Fruit fly (Drosophila melanogaster) whole organism, embryonic: ENCODE data around the gene CG15625.
A peak's percentile ranks its signal among the peaks of the same experiment; 100 is the strongest.

Experiments used
- ATbp ChIP-seq: fragments of 200-800 bp; sonication (Bioruptor generic); optimal IDR thresholded peaks from 2 replicates; lab custom pipeline; 2017; ENCODE audit warnings: missing biosample characterization, mild to moderate bottlenecking, missing genetic modification characterization, missing genetic modification reagents
- Adf1 ChIP-seq: fragments of 200-800 bp; sonication (Bioruptor generic); IDR thresholded peaks from 2 replicates; pipeline ENCODE4 v1.3.6; 2022; ENCODE audit warnings: missing biosample characterization, missing genetic modification characterization
- Bteb2 ChIP-seq: fragments of 200-800 bp; sonication (Bioruptor generic); optimal IDR thresholded peaks from 2 replicates; lab custom pipeline; 2016; ENCODE audit warnings: missing biosample characterization, missing genetic modification characterization
- C15 ChIP-seq: fragments of 200-800 bp; sonication (Bioruptor generic); IDR thresholded peaks from 3 replicates; pipeline ENCODE4 v1.3.6; 2022; ENCODE audit warnings: missing biosample characterization, missing genetic modification characterization
- CG10565 ChIP-seq: fragments of 200-800 bp; sonication (Bioruptor generic); optimal IDR thresholded peaks from 3 replicates; lab custom pipeline; 2016; ENCODE audit warnings: missing biosample characterization, mild to moderate bottlenecking, missing genetic modification characterization
- CG10654 ChIP-seq: fragments of 200-800 bp; sonication (Bioruptor generic); optimal IDR thresholded peaks from 2 replicates; lab custom pipeline; 2016; ENCODE audit warnings: missing biosample characterization, missing genetic modification characterization
- CG14014 ChIP-seq: fragments of 200-800 bp; sonication (Bioruptor generic); IDR thresholded peaks from 2 replicates; pipeline ENCODE4 v1.3.6; 2022; ENCODE audit warnings: missing biosample characterization, missing genetic modification characterization
- CG14050 ChIP-seq: fragments of 200-800 bp; sonication (Bioruptor generic); IDR thresholded peaks from 3 replicates; pipeline ENCODE4 v1.3.6; 2022; ENCODE audit warnings: missing biosample characterization, missing genetic modification characterization
- CG14860 ChIP-seq: fragments of 200-800 bp; sonication (Bioruptor generic); IDR thresholded peaks from 3 replicates; pipeline ENCODE4 v1.3.6; 2022; ENCODE audit warnings: missing biosample characterization, missing genetic modification characterization; ENCODE audit not compliant: partially characterized antibody
- CG17802 ChIP-seq: fragments of 200-800 bp; sonication (Bioruptor generic); optimal IDR thresholded peaks from 2 replicates; lab custom pipeline; 2018; ENCODE audit warnings: missing biosample characterization, mild to moderate bottlenecking, missing genetic modification characterization, moderate library complexity
- CG18476 ChIP-seq: fragments of 200-800 bp; sonication (Bioruptor generic); optimal IDR thresholded peaks from 2 replicates; lab custom pipeline; 2016; ENCODE audit warnings: missing biosample characterization, mild to moderate bottlenecking, missing genetic modification characterization
- CG2120 ChIP-seq: fragments of 200-800 bp; sonication (Bioruptor generic); optimal IDR thresholded peaks from 3 replicates; lab custom pipeline; 2016; ENCODE audit warnings: missing biosample characterization, missing genetic modification characterization
- CG2889 ChIP-seq: fragments of 200-800 bp; sonication (Bioruptor generic); IDR thresholded peaks from 3 replicates; pipeline ENCODE4 v1.3.6; 2022; ENCODE audit warnings: missing biosample characterization, missing genetic modification characterization
- CG30020 ChIP-seq: fragments of 200-800 bp; optimal IDR thresholded peaks from 2 replicates; lab custom pipeline; 2019; ENCODE audit warnings: missing biosample characterization, mild to moderate bottlenecking, missing genetic modification characterization, moderate library complexity
- CG32767 ChIP-seq: fragments of 200-800 bp; sonication (Bioruptor generic); IDR thresholded peaks from 2 replicates; pipeline ENCODE4 v1.3.6; 2022; ENCODE audit warnings: missing biosample characterization, missing genetic modification characterization
- CG33557 ChIP-seq: fragments of 200-800 bp; sonication (Bioruptor generic); optimal IDR thresholded peaks from 2 replicates; lab custom pipeline; 2019; ENCODE audit warnings: missing biosample characterization, mild to moderate bottlenecking, missing genetic modification characterization, moderate library complexity
- CG5180 ChIP-seq: fragments of 200-800 bp; sonication (Bioruptor generic); optimal IDR thresholded peaks from 3 replicates; lab custom pipeline; 2017; ENCODE audit warnings: missing biosample characterization, missing genetic modification characterization, mild to moderate bottlenecking, moderate library complexity, missing genetic modification reagents
- CG5953 ChIP-seq: fragments of 200-800 bp; sonication (Bioruptor generic); IDR thresholded peaks from 2 replicates; pipeline ENCODE4 v1.3.6; 2022; ENCODE audit warnings: missing biosample characterization, missing genetic modification characterization
- CG6791 ChIP-seq: fragments of 200-800 bp; sonication (Bioruptor generic); IDR thresholded peaks from 3 replicates; pipeline ENCODE4 v1.3.6; 2022; ENCODE audit warnings: missing biosample characterization, missing genetic modification characterization; ENCODE audit not compliant: partially characterized antibody
- CG9797 ChIP-seq: fragments of 200-800 bp; sonication (Bioruptor generic); optimal IDR thresholded peaks from 3 replicates; lab custom pipeline; 2018; ENCODE audit warnings: missing biosample characterization, mild to moderate bottlenecking, missing genetic modification characterization
- D ChIP-seq, 2 experiments: fragments of 200-800 bp in 1 of 2; fragments of >200 bp in 1 of 2; sonication (Bioruptor generic) in 1 of 2; optimal IDR thresholded peaks; 2 replicates in 1 of 2; 3 replicates in 1 of 2; lab custom pipeline; 2017; ENCODE audit warnings: mild to moderate bottlenecking in 1 of 2, missing biosample characterization in 1 of 2, missing genetic modification characterization in 1 of 2, missing genetic modification reagents in 1 of 2
- Elba2 ChIP-seq: fragments of 200-800 bp; sonication (Bioruptor generic); optimal IDR thresholded peaks from 3 replicates; lab custom pipeline; 2016; ENCODE audit warnings: missing biosample characterization, missing genetic modification characterization
- Hr78 ChIP-seq, 2 experiments: fragments of 200-800 bp in 1 of 2; fragments of >200 bp in 1 of 2; sonication (Bioruptor generic) in 1 of 2; optimal IDR thresholded peaks; 2 replicates each; lab custom pipeline; 2017 to 2019; ENCODE audit warnings: missing biosample characterization in 2 of 2, missing genetic modification characterization in 2 of 2, mild to moderate bottlenecking in 1 of 2, moderate library complexity in 1 of 2
- MESR4 ChIP-seq: fragments of 200-800 bp; sonication (Bioruptor generic); optimal IDR thresholded peaks from 2 replicates; lab custom pipeline; 2018; ENCODE audit warnings: missing biosample characterization, mild to moderate bottlenecking, missing genetic modification characterization, moderate library complexity
- Mad ChIP-seq: fragments of 200-800 bp; sonication (Bioruptor generic); optimal IDR thresholded peaks from 2 replicates; lab custom pipeline; 2016; ENCODE audit warnings: missing biosample characterization, missing genetic modification characterization
- NC2α ChIP-seq: fragments of 200-800 bp; sonication (Bioruptor generic); optimal IDR thresholded peaks from 2 replicates; lab custom pipeline; 2016; ENCODE audit warnings: missing biosample characterization, missing genetic modification characterization
- Tbp ChIP-seq: fragments of >200 bp; optimal IDR thresholded peaks from 2 replicates; lab custom pipeline; 2018; ENCODE audit warnings: missing biosample characterization, missing genetic modification characterization
- amos ChIP-seq: fragments of 200-800 bp; sonication (Bioruptor generic); IDR thresholded peaks from 2 replicates; pipeline ENCODE4 v1.3.6; 2022; ENCODE audit warnings: missing biosample characterization, missing genetic modification characterization; ENCODE audit not compliant: partially characterized antibody
- ash1 ChIP-seq: fragments of 200-800 bp; sonication (Bioruptor generic); optimal IDR thresholded peaks from 2 replicates; lab custom pipeline; 2018; ENCODE audit warnings: missing biosample characterization, mild to moderate bottlenecking, missing genetic modification characterization
- br ChIP-seq: fragments of >200 bp; optimal IDR thresholded peaks from 2 replicates; lab custom pipeline; 2017
- crol ChIP-seq: fragments of 200-800 bp; sonication (Bioruptor generic); IDR thresholded peaks from 2 replicates; pipeline ENCODE4 v1.3.6; 2022; ENCODE audit warnings: missing biosample characterization, missing genetic modification characterization
- esg ChIP-seq: fragments of 200-800 bp; sonication (Bioruptor generic); conservative IDR thresholded peaks from 2 replicates; pipeline ENCODE4 v1.3.6; 2022; ENCODE audit warnings: missing biosample characterization, missing genetic modification characterization
- eyg ChIP-seq: fragments of 200-800 bp; sonication (Bioruptor generic); optimal IDR thresholded peaks from 3 replicates; lab custom pipeline; 2016; ENCODE audit warnings: missing biosample characterization, missing genetic modification characterization
- fd102C ChIP-seq: fragments of 200-800 bp; sonication (Bioruptor generic); optimal IDR thresholded peaks from 2 replicates; lab custom pipeline; 2018; ENCODE audit warnings: missing biosample characterization, mild to moderate bottlenecking, missing genetic modification characterization, moderate library complexity
- h ChIP-seq: fragments of >200 bp; optimal IDR thresholded peaks from 2 replicates; lab custom pipeline; 2017
- ham ChIP-seq: fragments of 200-800 bp; sonication (Bioruptor generic); IDR thresholded peaks from 2 replicates; pipeline ENCODE4 v1.3.6; 2022; ENCODE audit warnings: missing biosample characterization, missing genetic modification characterization
- kni ChIP-seq: fragments of 200-800 bp; sonication (Bioruptor generic); optimal IDR thresholded peaks from 3 replicates; lab custom pipeline; 2017; ENCODE audit warnings: mild to moderate bottlenecking, missing biosample characterization, missing genetic modification reagents, missing genetic modification characterization
- nerfin-2 ChIP-seq: fragments of 200-800 bp; sonication (Bioruptor generic); IDR thresholded peaks from 2 replicates; pipeline ENCODE4 v1.3.6; 2022; ENCODE audit warnings: missing biosample characterization, missing genetic modification characterization; ENCODE audit not compliant: partially characterized antibody
- odd ChIP-seq: fragments of 200-800 bp; sonication (Bioruptor generic); optimal IDR thresholded peaks from 2 replicates; lab custom pipeline; 2017; ENCODE audit warnings: missing biosample characterization, mild to moderate bottlenecking, missing genetic modification characterization
- org-1 ChIP-seq: fragments of 200-800 bp; sonication (Bioruptor generic); optimal IDR thresholded peaks from 2 replicates; lab custom pipeline; 2017; ENCODE audit warnings: missing biosample characterization, missing genetic modification characterization
- pfk ChIP-seq: fragments of 200-800 bp; sonication (Bioruptor generic); optimal IDR thresholded peaks from 2 replicates; lab custom pipeline; 2018; ENCODE audit warnings: missing biosample characterization, mild to moderate bottlenecking, missing genetic modification characterization, moderate library complexity
- pnt ChIP-seq: fragments of 200-800 bp; sonication (Bioruptor generic); optimal IDR thresholded peaks from 3 replicates; lab custom pipeline; 2016; ENCODE audit warnings: missing biosample characterization, missing genetic modification characterization
- ro ChIP-seq: fragments of 200-800 bp; sonication (Bioruptor generic); IDR thresholded peaks from 2 replicates; pipeline ENCODE4 v1.3.6; 2022; ENCODE audit warnings: missing biosample characterization, missing genetic modification characterization
- row ChIP-seq: fragments of 200-800 bp; sonication (Bioruptor generic); IDR thresholded peaks from 3 replicates; pipeline ENCODE4 v1.3.6; 2022; ENCODE audit warnings: missing biosample characterization, missing genetic modification characterization
- schlank ChIP-seq: fragments of 200-800 bp; sonication (Bioruptor generic); optimal IDR thresholded peaks from 2 replicates; lab custom pipeline; 2018; ENCODE audit warnings: missing biosample characterization, mild to moderate bottlenecking, missing genetic modification characterization
- sim ChIP-seq: fragments of 200-800 bp; sonication (Bioruptor generic); IDR thresholded peaks from 2 replicates; pipeline ENCODE4 v1.3.6; 2022; ENCODE audit warnings: missing biosample characterization, missing genetic modification characterization
- tgo ChIP-seq: fragments of 200-800 bp; sonication (Bioruptor generic); IDR thresholded peaks from 3 replicates; pipeline ENCODE4 v1.3.6; 2022; ENCODE audit warnings: missing biosample characterization, missing genetic modification characterization
- trh ChIP-seq: fragments of 200-800 bp; sonication (Bioruptor generic); optimal IDR thresholded peaks from 2 replicates; lab custom pipeline; 2016; ENCODE audit warnings: missing biosample characterization, missing genetic modification characterization
- vvl ChIP-seq: fragments of 200-800 bp; sonication (Bioruptor generic); IDR thresholded peaks from 2 replicates; pipeline ENCODE4 v1.3.6; 2022; ENCODE audit warnings: missing biosample characterization, missing genetic modification characterization
- wor ChIP-seq: fragments of 200-800 bp; sonication (Bioruptor generic); IDR thresholded peaks from 2 replicates; pipeline ENCODE4 v1.3.6; 2022; ENCODE audit warnings: missing biosample characterization, missing genetic modification characterization
- zfh1 ChIP-seq: fragments of 200-800 bp; sonication (Bioruptor generic); IDR thresholded peaks from 3 replicates; pipeline ENCODE4 v1.3.6; 2022; ENCODE audit warnings: missing biosample characterization, missing genetic modification characterization

CG15625 gene

dm6 chr2L:4847191-4847853 lies 42.5 kb upstream of the CG15625 start, which contains the start of the genes mxt and CG11927 (continued):
- TF ChIP-seq ash1 (no peak), D (optimal IDR thresholded peaks at IDR 0.05; lab: Kevin White, UChicago) (no peak), D (GFP tag; optimal IDR thresholded peaks at IDR 0.05; lab: Kevin White, UChicago) (no peak), pfk (GFP tag; lab: Kevin White, UChicago) (no peak), CG10565 (GFP tag; lab: Kevin White, UChicago) (no peak), C15 (GFP tag; lab: Robert Waterston, UW) (no peak), esg (peak; percentile 30; the same call in 1 of the 2 replicates), CG6791 (GFP tag; lab: Robert Waterston, UW) (peak; percentile 82), ro (GFP tag; lab: Robert Waterston, UW) (no peak), CG30020 (tag; lab: Kevin White, UChicago) (peak; percentile 44), CG9797 (GFP tag; lab: Kevin White, UChicago) (no peak), CG14014 (0 out of 2 replicates have a peak, but pooled peaks have one; percentile 45), odd (GFP tag; lab: Kevin White, UChicago) (no peak), kni (GFP tag; lab: Kevin White, UChicago) (no peak), org-1 (GFP tag; lab: Kevin White, UChicago) (no peak), ham (no peak), CG14860 (GFP tag; lab: Robert Waterston, UW) (peak; percentile 78), tgo (GFP tag; lab: Robert Waterston, UW) (no peak), crol (GFP tag; lab: Robert Waterston, UW) (no peak), Bteb2 (GFP tag; lab: Kevin White, UChicago) (no peak), Adf1 (no peak), zfh1 (peak; percentile 71; the same call in 2 of the 3 replicates), MESR4 (GFP tag; lab: Kevin White, UChicago) (no peak), NC2α (GFP tag; lab: Kevin White, UChicago) (no peak), fd102C (GFP tag; lab: Kevin White, UChicago) (no peak), Mad (GFP tag; lab: Kevin White, UChicago) (peak; percentile 31), CG14050 (GFP tag; lab: Robert Waterston, UW) (no peak), nerfin-2 (peak; percentile 71), h (no peak), CG5953 (GFP tag; lab: Robert Waterston, UW) (no peak), Tbp (GFP tag; lab: Kevin White, UChicago) (no peak), eyg (GFP tag; lab: Kevin White, UChicago) (no peak), CG17802 (tag; lab: Kevin White, UChicago) (peak; percentile 61), ATbp (GFP tag; lab: Kevin White, UChicago) (no peak), CG2889 (GFP tag; lab: Robert Waterston, UW) (no peak), row (GFP tag; lab: Robert Waterston, UW) (peak; percentile 80), CG33557 (GFP tag; lab: Kevin White, UChicago) (no peak), trh (no peak), Elba2 (GFP tag; lab: Kevin White, UChicago) (no peak), CG2120 (GFP tag; lab: Kevin White, UChicago) (peak; percentile 73), CG10654 (GFP tag; lab: Kevin White, UChicago) (peak; percentile 38), wor (no peak), br (lab: Kevin White, UChicago) (no peak), CG18476 (GFP tag; lab: Kevin White, UChicago) (peak; percentile 34), sim (GFP tag; lab: Robert Waterston, UW) (no peak), amos (GFP tag; lab: Robert Waterston, UW) (peak; percentile 89), pnt (GFP tag; lab: Kevin White, UChicago) (peak; percentile 56), CG32767 (GFP tag; lab: Robert Waterston, UW) (no peak), schlank (tag; lab: Kevin White, UChicago) (no peak), vvl (GFP tag; lab: Robert Waterston, UW) (peak; percentile 44; the same call in 1 of the 2 replicates), Hr78 (GFP tag; optimal IDR thresholded peaks at IDR 0.05; lab: Kevin White, UChicago) (no peak), CG5180 (GFP tag; lab: Kevin White, UChicago) (no peak)
